Worm (Caenorhabditis elegans): ENCODE data around the gene byn-1.

DNA sequence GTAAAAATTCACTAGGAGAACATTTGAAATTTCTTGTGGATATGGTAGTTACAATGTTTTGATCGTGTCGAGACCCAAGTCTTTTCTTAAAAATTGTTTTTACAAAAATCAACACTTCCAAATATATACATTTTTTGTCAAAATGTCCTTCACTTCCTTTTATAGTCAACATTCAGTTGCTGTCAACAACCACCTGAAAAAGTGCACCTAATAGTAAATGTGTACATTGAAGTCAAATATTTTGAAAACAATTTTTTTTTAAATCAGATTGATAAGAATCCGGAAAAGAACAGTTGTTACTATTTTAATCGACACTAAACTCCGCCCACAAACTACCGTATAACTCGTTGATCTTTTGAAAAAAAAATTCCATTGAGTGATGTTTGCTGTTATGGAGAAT, 36.1 kb upstream of the byn-1 start:
- TF ChIP-seq nhr-76 (tag; optimal IDR thresholded peaks at IDR 0.05) (no peak), skn-1 (tag; optimal IDR thresholded peaks at IDR 0.05) (no peak), aly-2 (tag; optimal IDR thresholded peaks at IDR 0.05) (no peak), ama-1 (optimal IDR thresholded peaks at IDR 0.05) (no peak), ceh-63 (GFP tag; optimal IDR thresholded peaks at IDR 0.05) (no peak), elt-3 (tag; optimal IDR thresholded peaks at IDR 0.05) (no peak), unc-62 (GFP tag; optimal IDR thresholded peaks at IDR 0.05) (no peak), ztf-4 (tag; optimal IDR thresholded peaks at IDR 0.05) (no peak), sptf-1 (tag; optimal IDR thresholded peaks at IDR 0.05) (no peak), snpc-4 (tag; optimal IDR thresholded peaks at IDR 0.05) (no peak), egl-27 (tag; optimal IDR thresholded peaks at IDR 0.05) (no peak), ztf-11 (tag; optimal IDR thresholded peaks at IDR 0.05) (no peak), nhr-47 (tag; optimal IDR thresholded peaks at IDR 0.05) (no peak), dpl-1 (GFP tag; optimal IDR thresholded peaks at IDR 0.05) (no peak)

Data from whole organism, L1 larva.